Fruit fly (Drosophila melanogaster): Measurements from ENCODE around the gene CG9135.

Gene CG9135

dm6 chr2L:6048542-6048941 is 2.1 kb upstream of the CG9135 start, which contains the start of the genes CG34179 and slmo (continued):
- TF ChIP-seq crol (GFP tag; IDR thresholded peaks at IDR 0.05) (no peak), phol (tag; optimal IDR thresholded peaks at IDR 0.05) (no peak), CG8388 (GFP tag; optimal IDR thresholded peaks at IDR 0.05) (no peak), esg (GFP tag; conservative IDR thresholded peaks at IDR 0.05) (no peak), sug (tag; optimal IDR thresholded peaks at IDR 0.05) (no peak), CG18764 (GFP tag; optimal IDR thresholded peaks at IDR 0.05) (no peak), dm (GFP tag; optimal IDR thresholded peaks at IDR 0.05) (no peak), tgo (GFP tag; IDR thresholded peaks at IDR 0.05) (no peak), cato (GFP tag; optimal IDR thresholded peaks at IDR 0.05; ENCODE audit: borderline replicate concordance) (no peak), stc (GFP tag; IDR thresholded peaks at IDR 0.05) (no peak), CG14667 (GFP tag; IDR thresholded peaks at IDR 0.05) (no peak), zen (tag; optimal IDR thresholded peaks at IDR 0.05) (no peak), p53 (GFP tag; optimal IDR thresholded peaks at IDR 0.05) (no peak), ac (GFP tag; optimal IDR thresholded peaks at IDR 0.05) (no peak), Ets65A (GFP tag) (no peak), gem (tag; optimal IDR thresholded peaks at IDR 0.05) (no peak), CG17361 (GFP tag; IDR thresholded peaks at IDR 0.05) (no peak), pho (GFP tag; optimal IDR thresholded peaks at IDR 0.05) (no peak), ERR (GFP tag; optimal IDR thresholded peaks at IDR 0.05) (no peak), Usf (GFP tag; optimal IDR thresholded peaks at IDR 0.05) (no peak), CG32532 (GFP tag; IDR thresholded peaks at IDR 0.05) (no peak), bbx (GFP tag; IDR thresholded peaks at IDR 0.05; ENCODE audit: partially characterized antibody) (peak; percentile 40; the same call in 1 of the 2 replicates), peb (GFP tag; IDR thresholded peaks at IDR 0.05) (no peak), CG16813 (GFP tag; IDR thresholded peaks at IDR 0.05; ENCODE audit: partially characterized antibody) (peak; percentile 22; the same call in 2 of the 3 replicates), CG1603 (tag; optimal IDR thresholded peaks at IDR 0.05) (peak; percentile 12), cad (GFP tag; optimal IDR thresholded peaks at IDR 0.05) (no peak), dan (GFP tag; IDR thresholded peaks at IDR 0.05) (no peak), chm (GFP tag; IDR thresholded peaks at IDR 0.05) (no peak), MBD-R2 (GFP tag; IDR thresholded peaks at IDR 0.05) (peak; percentile 85), HLH54F (GFP tag; optimal IDR thresholded peaks at IDR 0.05) (no peak), nom (GFP tag; optimal IDR thresholded peaks at IDR 0.05) (no peak), CG14050 (GFP tag; IDR thresholded peaks at IDR 0.05) (no peak), CG6654 (GFP tag; optimal IDR thresholded peaks at IDR 0.05) (no peak), CG3281 (GFP tag; optimal IDR thresholded peaks at IDR 0.05) (no peak), Sin3A (optimal IDR thresholded peaks at IDR 0.05) (peak; percentile 13), sens-2 (GFP tag; IDR thresholded peaks at IDR 0.05) (no peak), nerfin-1 (tag; optimal IDR thresholded peaks at IDR 0.05) (peak; percentile 28), Camta (GFP tag; optimal IDR thresholded peaks at IDR 0.05) (no peak), Doc3 (GFP tag; IDR thresholded peaks at IDR 0.05; ENCODE audit: partially characterized antibody) (no peak), ewg (GFP tag; optimal IDR thresholded peaks at IDR 0.05) (no peak), Dref (GFP tag; IDR thresholded peaks at IDR 0.05) (peak; percentile 66), CG32767 (GFP tag; IDR thresholded peaks at IDR 0.05) (no peak), crp (GFP tag; optimal IDR thresholded peaks at IDR 0.05) (peak; percentile 2 to 90), Optix (GFP tag; IDR thresholded peaks at IDR 0.05) (no peak), kay (GFP tag; optimal IDR thresholded peaks at IDR 0.05) (no peak), CG5953 (GFP tag; IDR thresholded peaks at IDR 0.05) (no peak), CG2199 (GFP tag; IDR thresholded peaks at IDR 0.05) (no peak), CG17612 (GFP tag; IDR thresholded peaks at IDR 0.05) (no peak), inv (GFP tag; IDR thresholded peaks at IDR 0.05; ENCODE audit: partially characterized antibody) (no peak), caup (GFP tag; optimal IDR thresholded peaks at IDR 0.05; ENCODE audit: severe bottlenecking) (no peak), NK7.1 (GFP tag; optimal IDR thresholded peaks at IDR 0.05) (no peak), trh (GFP tag; optimal IDR thresholded peaks at IDR 0.05) (no peak), CG2712 (tag; optimal IDR thresholded peaks at IDR 0.05) (no peak)
